Worm (Caenorhabditis elegans): ENCODE data around the gene C50E3.12.

DNA sequence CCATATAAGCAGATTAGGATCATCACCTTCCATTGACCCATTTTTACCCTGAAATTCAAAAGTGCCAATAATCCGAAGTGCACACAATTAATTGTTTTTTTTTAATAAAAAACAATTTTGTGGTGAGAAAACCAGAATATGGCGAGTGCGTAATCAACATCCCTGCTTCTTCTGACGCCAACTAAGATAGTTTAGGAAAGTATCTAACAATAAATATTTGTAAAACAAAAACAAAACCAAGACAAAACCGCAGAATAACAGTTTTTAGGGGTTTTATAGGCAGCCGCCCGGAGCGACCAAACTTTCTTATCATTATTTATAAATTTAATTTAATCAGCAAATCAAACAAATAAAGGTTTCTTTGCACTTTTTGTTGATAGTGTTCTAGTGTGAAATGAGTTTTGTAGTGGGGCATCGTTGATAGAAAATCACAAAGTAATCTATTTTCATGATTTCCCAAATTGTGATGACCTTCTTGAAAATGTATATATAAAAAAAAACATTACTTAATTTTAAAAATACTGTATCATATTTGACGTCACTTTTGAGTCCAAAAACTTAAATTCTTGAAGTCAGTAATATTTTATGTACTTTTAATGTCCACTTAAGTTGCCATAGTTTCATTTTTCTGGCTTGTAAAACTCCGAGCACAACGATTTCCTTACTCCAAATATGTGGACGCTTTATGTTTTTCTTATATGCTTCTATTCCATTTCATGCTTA, 12.0 kb downstream of the C50E3.12 start, which contains the start of the genes folt-3 and clec-214:
- TF ChIP-seq C08G9.2 (tag; optimal IDR thresholded peaks at IDR 0.05), result no peak
- TF ChIP-seq pag-3 (tag; optimal IDR thresholded peaks at IDR 0.05; ENCODE audit: borderline replicate concordance), result no peak
- no peak for TF ChIP-seq rnt-1 (tag; optimal IDR thresholded peaks at IDR 0.05)
- no peak for TF ChIP-seq pqm-1 (tag; optimal IDR thresholded peaks at IDR 0.05)
- TF ChIP-seq fkh-10 (GFP tag; optimal IDR thresholded peaks at IDR 0.05), result no peak
- TF ChIP-seq syd-9 (tag; optimal IDR thresholded peaks at IDR 0.05), result no peak
- TF ChIP-seq unc-86 (tag; optimal IDR thresholded peaks at IDR 0.05), result no peak
- no peak for TF ChIP-seq fax-1 (tag; optimal IDR thresholded peaks at IDR 0.05)
- TF ChIP-seq Y22D7AL.16 (tag; optimal IDR thresholded peaks at IDR 0.05), result no peak
- no peak for TF ChIP-seq ama-1 (optimal IDR thresholded peaks at IDR 0.05)
- TF ChIP-seq ets-4 (tag; optimal IDR thresholded peaks at IDR 0.05), result no peak

All from whole organism, late embryonic.